Worm (Caenorhabditis elegans) whole organism, late embryonic: Measurements from ENCODE around the gene Y71H2AM.1.

Experiments used
- F13H6.1 ChIP-seq: sonication (generic microtip); optimal IDR thresholded peaks from 2 replicates; lab custom pipeline; 2016; ENCODE audit warnings: missing genetic modification characterization, missing compliant biosample characterization
- ama-1 ChIP-seq: fragments of 150-350 bp; optimal IDR thresholded peaks from 2 replicates; lab custom pipeline; 2014
- ceh-19 ChIP-seq: fragments of 200-800 bp; sonication (Bioruptor generic); optimal IDR thresholded peaks from 2 replicates; lab custom pipeline; 2018; ENCODE audit warnings: mild to moderate bottlenecking, missing genetic modification characterization, missing compliant biosample characterization
- ceh-22 ChIP-seq: sonication (generic microtip); optimal IDR thresholded peaks from 2 replicates; lab custom pipeline; 2017; ENCODE audit warnings: missing biosample characterization, missing genetic modification characterization
- ceh-30 ChIP-seq: fragments of 150-350 bp; optimal IDR thresholded peaks from 2 replicates; lab custom pipeline; 2014; ENCODE audit warnings: missing biosample characterization, missing genetic modification characterization
- ceh-45 ChIP-seq: fragments of 200-800 bp; sonication (Bioruptor generic); IDR thresholded peaks from 2 replicates; pipeline ENCODE4 v1.3.6; 2022; ENCODE audit warnings: missing genetic modification reagents, missing genetic modification characterization, missing compliant biosample characterization
- ceh-48 ChIP-seq: sonication (generic microtip); optimal IDR thresholded peaks from 2 replicates; lab custom pipeline; 2016; ENCODE audit warnings: missing genetic modification characterization, inconsistent platforms, missing compliant biosample characterization
- ceh-6 ChIP-seq: fragments of 200-800 bp; sonication (Bioruptor generic); optimal IDR thresholded peaks from 2 replicates; lab custom pipeline; 2018; ENCODE audit warnings: mild to moderate bottlenecking, missing genetic modification characterization, missing compliant biosample characterization
- dmd-4 ChIP-seq: sonication (generic microtip); optimal IDR thresholded peaks from 2 replicates; lab custom pipeline; 2016; ENCODE audit warnings: borderline replicate concordance, missing genetic modification characterization, missing compliant biosample characterization
- dve-1 ChIP-seq: sonication (generic microtip); optimal IDR thresholded peaks from 2 replicates; lab custom pipeline; 2017; ENCODE audit warnings: antibody characterized with exemption, mild to moderate bottlenecking, missing genetic modification characterization, missing compliant biosample characterization
- elt-2 ChIP-seq: sonication (generic microtip); optimal IDR thresholded peaks from 2 replicates; lab custom pipeline; 2016; ENCODE audit warnings: missing genetic modification reagents, missing genetic modification characterization, missing compliant biosample characterization
- ets-4 ChIP-seq: sonication (generic microtip); optimal IDR thresholded peaks from 2 replicates; lab custom pipeline; 2016; ENCODE audit warnings: missing genetic modification characterization, missing compliant biosample characterization
- fax-1 ChIP-seq: sonication (generic microtip); optimal IDR thresholded peaks from 2 replicates; lab custom pipeline; 2016; ENCODE audit warnings: missing genotype, missing genetic modification characterization, missing compliant biosample characterization
- fkh-10 ChIP-seq: fragments of 150-350 bp; optimal IDR thresholded peaks from 2 replicates; lab custom pipeline; 2014; ENCODE audit warnings: missing biosample characterization, missing genetic modification reagents, missing genetic modification characterization
- gmeb-2 ChIP-seq: sonication (generic microtip); optimal IDR thresholded peaks from 2 replicates; lab custom pipeline; 2016; ENCODE audit warnings: missing genetic modification characterization, inconsistent platforms, missing compliant biosample characterization
- hlh-13 ChIP-seq: fragments of 200-800 bp; sonication (Bioruptor generic); optimal IDR thresholded peaks from 2 replicates; lab custom pipeline; 2018; ENCODE audit warnings: mild to moderate bottlenecking, missing genetic modification characterization, missing compliant biosample characterization
- hlh-6 ChIP-seq: sonication (generic microtip); optimal IDR thresholded peaks from 2 replicates; lab custom pipeline; 2016; ENCODE audit warnings: missing genotype, missing genetic modification characterization, missing compliant biosample characterization
- hlh-8 ChIP-seq: sonication (generic microtip); optimal IDR thresholded peaks from 2 replicates; lab custom pipeline; 2016; ENCODE audit warnings: missing genotype, missing genetic modification characterization, missing compliant biosample characterization
- mec-3 ChIP-seq: sonication (generic microtip); optimal IDR thresholded peaks from 2 replicates; lab custom pipeline; 2016; ENCODE audit warnings: borderline replicate concordance, missing genetic modification characterization, missing compliant biosample characterization
- nfya-1 ChIP-seq: sonication (generic microtip); optimal IDR thresholded peaks from 2 replicates; lab custom pipeline; 2017; ENCODE audit warnings: missing genetic modification characterization, mild to moderate bottlenecking, missing compliant biosample characterization, antibody characterized with exemption, moderate library complexity
- nhr-232 ChIP-seq: sonication (generic microtip); optimal IDR thresholded peaks from 2 replicates; lab custom pipeline; 2016; ENCODE audit warnings: missing genetic modification characterization, missing compliant biosample characterization
- npax-4 ChIP-seq: sonication (generic microtip); optimal IDR thresholded peaks from 2 replicates; lab custom pipeline; 2016; ENCODE audit warnings: missing genetic modification characterization, missing compliant biosample characterization
- pax-1 ChIP-seq: fragments of 150-350 bp; optimal IDR thresholded peaks from 2 replicates; lab custom pipeline; 2014; ENCODE audit warnings: missing biosample characterization, missing genetic modification characterization
- pha-4 ChIP-seq: fragments of 150-350 bp; optimal IDR thresholded peaks from 2 replicates; lab custom pipeline; 2018; ENCODE audit warnings: missing biosample characterization, missing genetic modification reagents, missing genetic modification characterization
- pqm-1 ChIP-seq: sonication (generic microtip); optimal IDR thresholded peaks from 2 replicates; lab custom pipeline; 2016; ENCODE audit warnings: missing genetic modification characterization, missing compliant biosample characterization
- ref-2 ChIP-seq: sonication (generic microtip); optimal IDR thresholded peaks from 2 replicates; lab custom pipeline; 2016; ENCODE audit warnings: missing genetic modification characterization, missing compliant biosample characterization
- sdc-2 ChIP-seq: sonication (generic microtip); optimal IDR thresholded peaks from 2 replicates; lab custom pipeline; 2016; ENCODE audit warnings: missing genotype, missing genetic modification characterization, missing compliant biosample characterization
- sox-2 ChIP-seq: fragments of 200-800 bp; sonication (Bioruptor generic); IDR thresholded peaks from 2 replicates; pipeline ENCODE4 v1.3.6; 2022; ENCODE audit warnings: missing genetic modification reagents, missing genetic modification characterization, missing compliant biosample characterization
- sox-4 ChIP-seq: sonication (generic microtip); optimal IDR thresholded peaks from 2 replicates; lab custom pipeline; 2017; ENCODE audit warnings: mild to moderate bottlenecking, missing genetic modification characterization, inconsistent platforms, missing compliant biosample characterization
- tbx-2 ChIP-seq: sonication (generic microtip); optimal IDR thresholded peaks from 2 replicates; lab custom pipeline; 2016; ENCODE audit warnings: missing genetic modification characterization, missing compliant biosample characterization
- tbx-7 ChIP-seq: sonication (generic microtip); optimal IDR thresholded peaks from 2 replicates; lab custom pipeline; 2016; ENCODE audit warnings: missing genotype, missing genetic modification characterization, missing compliant biosample characterization
- ttx-3 ChIP-seq: sonication (generic microtip); optimal IDR thresholded peaks from 2 replicates; lab custom pipeline; 2016; ENCODE audit warnings: missing genetic modification reagents, missing genetic modification characterization, missing compliant biosample characterization
- unc-3 ChIP-seq, 2 experiments: fragments of 200-800 bp in 1 of 2; sonication (Bioruptor generic) in 1 of 2; sonication (generic microtip) in 1 of 2; conservative IDR thresholded peaks in 1 of 2; optimal IDR thresholded peaks in 1 of 2; 2 replicates each; pipeline versions ENCODE4 v1.3.6 to Lab custom; 2016 to 2022; ENCODE audit warnings: missing compliant biosample characterization in 2 of 2, missing genetic modification characterization in 2 of 2, missing genetic modification reagents in 1 of 2
- zip-5 ChIP-seq: sonication (generic microtip); optimal IDR thresholded peaks from 2 replicates; lab custom pipeline; 2016; ENCODE audit warnings: missing genetic modification characterization, missing compliant biosample characterization

Y71H2AM.1 gene

DNA sequence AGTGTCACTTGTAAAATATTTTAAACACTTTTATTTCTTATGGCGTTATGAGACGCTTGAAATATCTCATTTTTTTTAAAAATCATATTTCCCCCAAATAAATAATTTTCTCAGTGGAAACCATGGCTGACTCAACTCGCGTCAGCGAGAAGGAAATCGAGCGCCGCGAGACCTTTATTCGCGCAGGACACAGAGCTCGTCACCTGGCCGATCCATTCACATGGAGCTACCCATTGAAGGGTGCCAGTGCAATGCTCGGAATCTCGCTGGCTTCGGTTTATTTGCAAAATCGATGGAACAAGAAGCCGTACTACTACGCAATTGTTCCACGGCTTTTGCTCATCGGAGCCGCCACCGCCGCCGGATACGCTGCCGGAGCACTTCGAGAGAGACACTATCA, 40.1 kb upstream of the Y71H2AM.1 start, which contains the start of gene nduc-2:
Gene nduc-2, plus strand, starts transcription at position 113 of the 400 bp plus-strand sequence.
- no peak for TF ChIP-seq ceh-19 (GFP tag; lab: Kevin White, UChicago)
- TF ChIP-seq zip-5 (tag; lab: Kevin White, UChicago), result no peak
- no peak for TF ChIP-seq nhr-232 (tag; lab: Kevin White, UChicago)
- no peak for TF ChIP-seq pqm-1 (tag; lab: Kevin White, UChicago)
- TF ChIP-seq ceh-22 (tag; lab: Kevin White, UChicago), result no peak
- TF ChIP-seq sox-4, result no peak
- TF ChIP-seq hlh-6 (tag; lab: Kevin White, UChicago), result no peak
- TF ChIP-seq tbx-7, result no peak
- no peak for TF ChIP-seq hlh-8 (tag; lab: Kevin White, UChicago)
- TF ChIP-seq ceh-6 (GFP tag; lab: Kevin White, UChicago), result no peak
- no peak for TF ChIP-seq elt-2 (tag; lab: Kevin White, UChicago)
- no peak for TF ChIP-seq ama-1 (lab: Kevin White, UChicago)
- no peak for TF ChIP-seq ceh-30 (tag; lab: Kevin White, UChicago)
- no peak for TF ChIP-seq ttx-3 (tag; lab: Kevin White, UChicago)
- TF ChIP-seq ceh-48 (tag; lab: Kevin White, UChicago), result no peak
- no peak for TF ChIP-seq fkh-10 (GFP tag; lab: Kevin White, UChicago)

DNA sequence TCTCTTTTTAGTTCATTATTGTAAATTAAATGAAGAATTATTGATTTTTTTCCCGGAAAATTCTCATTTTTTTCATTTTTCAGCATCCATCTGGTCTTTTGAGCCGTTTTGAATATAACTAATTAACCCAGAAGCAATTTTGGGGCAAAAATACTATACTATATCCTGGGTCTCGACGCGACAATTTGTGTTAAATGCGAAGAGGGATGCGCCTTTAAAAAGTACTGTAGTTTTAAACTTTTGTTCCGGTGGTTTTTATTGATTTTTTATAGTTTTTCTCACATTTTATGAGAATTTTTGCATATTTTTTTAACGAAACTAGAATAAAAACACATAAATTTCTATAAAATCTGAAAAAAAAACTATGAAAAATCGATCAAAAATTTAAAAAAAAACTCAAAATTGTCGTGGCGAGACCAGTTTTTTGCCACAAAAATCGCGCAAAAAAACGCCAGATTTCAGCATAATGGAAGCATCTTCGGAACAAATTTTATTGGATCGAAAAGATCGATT, 38.8 kb upstream of the Y71H2AM.1 start, which contains the start of gene tbcc-1:
Gene tbcc-1, plus strand, starts transcription at position 463 of the 513 bp plus-strand sequence.
- TF ChIP-seq fax-1 (tag; lab: Kevin White, UChicago) (no peak), mec-3 (tag; lab: Kevin White, UChicago) (no peak), hlh-6 (tag; lab: Kevin White, UChicago) (no peak), unc-3 (GFP tag; conservative IDR thresholded peaks at IDR 0.05; lab: Robert Waterston, UW) (no peak), unc-3 (tag; optimal IDR thresholded peaks at IDR 0.05; lab: Kevin White, UChicago) (no peak), pax-1 (no peak), npax-4 (tag; lab: Kevin White, UChicago) (no peak), dve-1 (tag; lab: Kevin White, UChicago) (no peak), gmeb-2 (tag; lab: Kevin White, UChicago) (no peak)

DNA sequence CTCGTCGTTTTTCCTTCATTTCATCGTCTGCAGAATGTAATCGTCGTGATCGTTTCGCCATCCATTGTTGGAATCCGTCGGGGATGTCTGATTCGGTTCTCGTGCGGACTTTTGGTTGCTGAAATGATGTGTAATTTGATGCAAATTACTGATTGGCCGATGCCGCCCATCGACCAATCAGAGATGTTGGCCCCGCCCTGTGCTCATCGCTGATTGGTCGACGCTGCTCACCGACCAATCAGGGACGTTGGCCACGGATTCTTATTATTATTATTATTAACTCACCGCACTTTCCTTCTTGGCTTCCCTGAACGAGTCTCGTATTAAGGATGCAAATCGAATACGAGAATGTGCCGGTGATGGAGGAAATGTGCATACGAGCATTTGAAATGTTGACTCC, 32.8 kb upstream of the Y71H2AM.1 start:
- TF ChIP-seq nfya-1 (tag; lab: Kevin White, UChicago) (peak; percentile 95), sdc-2 (tag; lab: Kevin White, UChicago) (no peak)
- TF ChIP-seq, all 69 proteins: peak for 1

DNA sequence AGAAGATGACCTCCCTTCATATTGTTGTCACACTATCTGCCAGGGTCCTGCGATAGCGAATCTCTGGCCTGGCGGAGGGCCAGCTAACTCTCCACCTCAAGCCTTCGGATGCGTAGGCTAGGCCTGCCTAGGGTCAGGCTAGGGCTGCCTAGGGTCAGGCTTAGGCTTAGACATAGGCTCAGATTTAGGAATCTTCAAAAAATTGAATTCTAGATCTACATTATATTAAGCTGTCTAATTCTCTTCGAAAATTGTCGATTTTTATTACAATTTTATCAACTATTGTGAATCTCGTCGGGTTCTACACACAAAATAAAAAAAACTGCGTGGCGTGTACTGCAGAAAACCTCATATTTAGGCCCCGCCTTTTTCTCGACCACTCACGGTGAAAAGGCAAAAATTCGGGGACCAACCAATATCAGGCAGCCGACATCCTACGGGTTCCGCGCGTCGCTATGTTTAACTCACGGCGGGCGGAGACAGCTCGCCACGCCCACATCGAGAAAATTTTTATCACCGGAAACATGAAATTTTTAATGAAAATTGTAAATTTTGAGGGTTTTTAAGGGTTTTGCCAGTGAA, 31.3 kb upstream of the Y71H2AM.1 start:
- no peak for TF ChIP-seq elt-2 (tag; lab: Kevin White, UChicago)
- no peak for TF ChIP-seq tbx-2
- TF ChIP-seq F13H6.1, result no peak
- TF ChIP-seq ama-1 (lab: Kevin White, UChicago), result no peak
- no peak for TF ChIP-seq nfya-1 (tag; lab: Kevin White, UChicago)
- TF ChIP-seq sox-4, result no peak
- TF ChIP-seq ceh-48 (tag; lab: Kevin White, UChicago), result no peak
- TF ChIP-seq hlh-13, result no peak
- no peak for TF ChIP-seq ceh-45 (GFP tag; lab: Robert Waterston, UW)
- TF ChIP-seq ets-4 (tag; lab: Kevin White, UChicago), result no peak
- no peak for TF ChIP-seq sox-2 (GFP tag; lab: Robert Waterston, UW)
- TF ChIP-seq pha-4, result no peak
- TF ChIP-seq dmd-4 (tag; lab: Kevin White, UChicago), result no peak
- TF ChIP-seq ref-2 (tag; lab: Kevin White, UChicago), result no peak
- TF ChIP-seq, all 69 proteins: peak for 0
